Fruit fly (Drosophila melanogaster): Measurements from ENCODE around the gene CG32985.

Gene CG32985

dm6 chr2L:8920294-8920693 lies 42.0 kb upstream of the CG32985 start (continued):
- TF ChIP-seq Hr4 (GFP tag; optimal IDR thresholded peaks at IDR 0.05) (peak; percentile 76), Sox14 (GFP tag; optimal IDR thresholded peaks at IDR 0.05) (peak; percentile 64), Met (GFP tag; optimal IDR thresholded peaks at IDR 0.05) (peak; percentile 63), Gug (GFP tag; IDR thresholded peaks at IDR 0.05) (peak; percentile 56), CG6792 (GFP tag; optimal IDR thresholded peaks at IDR 0.05) (peak; percentile 84), CG11294 (GFP tag; IDR thresholded peaks at IDR 0.05) (peak; percentile 41; the same call in 1 of the 2 replicates), CG8119 (GFP tag; IDR thresholded peaks at IDR 0.05) (peak; percentile 80), dsx (GFP tag; optimal IDR thresholded peaks at IDR 0.05; ENCODE audit: poor library complexity, severe bottlenecking) (peak; percentile 87), CG15336 (GFP tag; IDR thresholded peaks at IDR 0.05) (peak; percentile 85), dac (GFP tag; optimal IDR thresholded peaks at IDR 0.05) (peak; percentile 32), CG3032 (tag; optimal IDR thresholded peaks at IDR 0.05) (peak; percentile 81), fd85E (GFP tag; optimal IDR thresholded peaks at IDR 0.05) (no peak), Hr39 (GFP tag; optimal IDR thresholded peaks at IDR 0.05) (peak; percentile 55), fkh (GFP tag; optimal IDR thresholded peaks at IDR 0.05) (no peak)

- TF ChIP-seq Gug (GFP tag; IDR thresholded peaks at IDR 0.05) (no peak), svp (GFP tag) (peak; percentile 53), Hr4 (GFP tag; optimal IDR thresholded peaks at IDR 0.05) (peak; percentile 32), CG9139 (GFP tag; optimal IDR thresholded peaks at IDR 0.05) (no peak), CG6854 (GFP tag; optimal IDR thresholded peaks at IDR 0.05) (no peak), Blimp-1 (GFP tag; optimal IDR thresholded peaks at IDR 0.05) (no peak), Sox102F (GFP tag; optimal IDR thresholded peaks at IDR 0.05) (no peak), Hr39 (GFP tag; optimal IDR thresholded peaks at IDR 0.05) (no peak), OdsH (GFP tag; optimal IDR thresholded peaks at IDR 0.05) (no peak), Eip78C (GFP tag) (peak; percentile 74), CG3919 (GFP tag; optimal IDR thresholded peaks at IDR 0.05) (peak; percentile 9), CG6276 (GFP tag; optimal IDR thresholded peaks at IDR 0.05) (no peak), pdm3 (GFP tag; optimal IDR thresholded peaks at IDR 0.05) (peak; percentile 9), eg (GFP tag; IDR thresholded peaks at IDR 0.05) (peak; percentile 58; the same call in 2 of the 3 replicates), fkh (GFP tag; optimal IDR thresholded peaks at IDR 0.05) (no peak), fd59A (GFP tag; optimal IDR thresholded peaks at IDR 0.05) (no peak), CG32006 (GFP tag; optimal IDR thresholded peaks at IDR 0.05) (peak; percentile 25), CG8119 (GFP tag; IDR thresholded peaks at IDR 0.05) (0 out of 3 replicates have a peak, but pooled peaks have one; percentile 26), CG10631 (GFP tag; optimal IDR thresholded peaks at IDR 0.05) (no peak), CG15336 (GFP tag; IDR thresholded peaks at IDR 0.05) (peak; percentile 46), CG6163 (GFP tag; IDR thresholded peaks at IDR 0.05) (0 out of 3 replicates have a peak, but pooled peaks have one; percentile 48), achi (GFP tag; optimal IDR thresholded peaks at IDR 0.05) (peak; percentile 3)
Measured at dm6 chr2L:8921934-8922333, 40.4 kb upstream of the CG32985 start.

- no peak for TF ChIP-seq CG6854 (GFP tag; optimal IDR thresholded peaks at IDR 0.05)
- TF ChIP-seq svp (GFP tag), result peak; percentile 16
- peak; percentile 1 for TF ChIP-seq achi (GFP tag; optimal IDR thresholded peaks at IDR 0.05)
- no peak for TF ChIP-seq CG6792 (GFP tag; optimal IDR thresholded peaks at IDR 0.05)
- no peak for TF ChIP-seq Eip75B (GFP tag; optimal IDR thresholded peaks at IDR 0.05)
- TF ChIP-seq Gug (GFP tag; IDR thresholded peaks at IDR 0.05), result no peak
- TF ChIP-seq CG3919 (GFP tag; optimal IDR thresholded peaks at IDR 0.05), result no peak
- TF ChIP-seq CG32006 (GFP tag; optimal IDR thresholded peaks at IDR 0.05), result peak; percentile 66
- peak; percentile 22 for TF ChIP-seq Lpt (GFP tag; optimal IDR thresholded peaks at IDR 0.05)
- TF ChIP-seq CG6808 (GFP tag; optimal IDR thresholded peaks at IDR 0.05), result no peak
- TF ChIP-seq Sox14 (GFP tag; optimal IDR thresholded peaks at IDR 0.05), result peak; percentile 15
- TF ChIP-seq lz (GFP tag; optimal IDR thresholded peaks at IDR 0.05), result peak; percentile 6
- TF ChIP-seq CG34406 (GFP tag; optimal IDR thresholded peaks at IDR 0.05), result no peak
- no peak for TF ChIP-seq cyc (GFP tag; optimal IDR thresholded peaks at IDR 0.05)
- TF ChIP-seq salr (GFP tag; optimal IDR thresholded peaks at IDR 0.05), result peak in 1 of 2 experiments; percentile 40
- TF ChIP-seq CG11294 (GFP tag; IDR thresholded peaks at IDR 0.05), result no peak; the same call in 1 of the 2 replicates
- peak; percentile 6 for TF ChIP-seq Hr39 (GFP tag; optimal IDR thresholded peaks at IDR 0.05)
- TF ChIP-seq Met (GFP tag; optimal IDR thresholded peaks at IDR 0.05), result no peak
- TF ChIP-seq eg (GFP tag; IDR thresholded peaks at IDR 0.05), result peak; percentile 61
- TF ChIP-seq CG10631 (GFP tag; optimal IDR thresholded peaks at IDR 0.05), result peak; percentile 3
- no peak for TF ChIP-seq fd59A (GFP tag; optimal IDR thresholded peaks at IDR 0.05)
- TF ChIP-seq Sox102F (GFP tag; optimal IDR thresholded peaks at IDR 0.05), result no peak
- no peak for TF ChIP-seq Blimp-1 (GFP tag; optimal IDR thresholded peaks at IDR 0.05)
- TF ChIP-seq Hr4 (GFP tag; optimal IDR thresholded peaks at IDR 0.05), result peak; percentile 74
- no peak for TF ChIP-seq Ets21C (GFP tag; optimal IDR thresholded peaks at IDR 0.05)
- no peak for TF ChIP-seq Ets96B (tag; optimal IDR thresholded peaks at IDR 0.05)
- TF ChIP-seq Smox (GFP tag; optimal IDR thresholded peaks at IDR 0.05), result no peak
- TF ChIP-seq CG9139 (GFP tag; optimal IDR thresholded peaks at IDR 0.05), result no peak
- no peak for TF ChIP-seq Eip93F (GFP tag; optimal IDR thresholded peaks at IDR 0.05)
- no peak for TF ChIP-seq CG8319 (GFP tag; optimal IDR thresholded peaks at IDR 0.05)
- TF ChIP-seq dac (GFP tag; optimal IDR thresholded peaks at IDR 0.05), result peak; percentile 1
- TF ChIP-seq CG31627 (GFP tag; optimal IDR thresholded peaks at IDR 0.05), result no peak
- no peak for TF ChIP-seq net (GFP tag; optimal IDR thresholded peaks at IDR 0.05)
- TF ChIP-seq topi (GFP tag; optimal IDR thresholded peaks at IDR 0.05), result peak; percentile 9
Measured at dm6 chr2L:8923405-8923804, 38.9 kb upstream of the CG32985 start.
